Worm (Caenorhabditis elegans) whole organism, L4 larva: Measurements from ENCODE around the gene gnrr-4.

Experiments
- F10B5.3 ChIP-seq: sonication (generic microtip); optimal IDR thresholded peaks from 2 replicates; lab custom pipeline; 2016; ENCODE audit warnings: mild to moderate bottlenecking, missing genetic modification characterization, missing compliant biosample characterization
- F26F4.8 ChIP-seq: fragments of 200-800 bp; sonication (Bioruptor generic); conservative IDR thresholded peaks from 2 replicates; pipeline ENCODE4 v1.3.6; 2022; ENCODE audit warnings: missing genetic modification characterization, missing compliant biosample characterization
- F44E2.7 ChIP-seq: fragments of 200-800 bp; sonication (Bioruptor generic); IDR thresholded peaks from 2 replicates; pipeline ENCODE4 v2.1.2; 2022; ENCODE audit warnings: missing genetic modification characterization, missing compliant biosample characterization
- R02D3.7 ChIP-seq: fragments of 150-350 bp; sonication (generic microtip); optimal IDR thresholded peaks from 3 replicates; lab custom pipeline; 2014; ENCODE audit warnings: missing biosample characterization, missing genetic modification characterization
- Y48G9A.11 ChIP-seq: fragments of 200-800 bp; sonication (Bioruptor generic); IDR thresholded peaks from 2 replicates; pipeline ENCODE4 v1.3.6; 2022; ENCODE audit warnings: missing genetic modification reagents, missing genetic modification characterization, missing compliant biosample characterization
- ZK546.5 ChIP-seq, 2 experiments: sonication (generic microtip); optimal IDR thresholded peaks; 2 replicates each; lab custom pipeline; 2017; ENCODE audit warnings: missing biosample characterization in 2 of 2, missing genetic modification characterization in 2 of 2
- arid-1 ChIP-seq: fragments of 200-800 bp; sonication (Bioruptor generic); conservative IDR thresholded peaks from 2 replicates; pipeline ENCODE4 v1.3.6; 2022; ENCODE audit warnings: missing genetic modification reagents, missing genetic modification characterization, missing compliant biosample characterization
- ceh-44 ChIP-seq: fragments of 200-800 bp; sonication (Bioruptor generic); IDR thresholded peaks from 2 replicates; pipeline ENCODE4 v1.3.6; 2022; ENCODE audit warnings: missing genetic modification reagents, missing genetic modification characterization, missing compliant biosample characterization
- ceh-62 ChIP-seq: sonication (generic microtip); optimal IDR thresholded peaks from 2 replicates; lab custom pipeline; 2017; ENCODE audit warnings: missing biosample characterization, missing genetic modification characterization
- ceh-82 ChIP-seq: sonication (generic microtip); optimal IDR thresholded peaks from 2 replicates; lab custom pipeline; 2017; ENCODE audit warnings: missing biosample characterization, missing genetic modification characterization
- cey-2 ChIP-seq: sonication (generic microtip); optimal IDR thresholded peaks from 3 replicates; lab custom pipeline; 2017; ENCODE audit warnings: missing genetic modification characterization, mild to moderate bottlenecking, missing compliant biosample characterization, antibody characterized with exemption, borderline replicate concordance; ENCODE audit not compliant: insufficient read depth
- daf-12 ChIP-seq: fragments of 150-350 bp; optimal IDR thresholded peaks from 2 replicates; lab custom pipeline; 2014; ENCODE audit warnings: missing biosample characterization, missing genetic modification reagents, missing genetic modification characterization
- daf-16 ChIP-seq, 3 experiments: sonication (generic microtip); optimal IDR thresholded peaks; 2 replicates each; lab custom pipeline; 2016 to 2017; ENCODE audit warnings: missing genetic modification characterization in 3 of 3, missing genetic modification reagents in 3 of 3, mild to moderate bottlenecking in 2 of 3, missing compliant biosample characterization in 2 of 3, missing biosample characterization in 1 of 3, moderate library complexity in 1 of 3
- duxl-1 ChIP-seq: sonication (generic microtip); optimal IDR thresholded peaks from 2 replicates; lab custom pipeline; 2016; ENCODE audit warnings: mild to moderate bottlenecking, missing genetic modification characterization, moderate library complexity, missing compliant biosample characterization; ENCODE audit not compliant: poor library complexity
- dve-1 ChIP-seq: sonication (generic microtip); optimal IDR thresholded peaks from 2 replicates; lab custom pipeline; 2017; ENCODE audit warnings: antibody characterized with exemption, mild to moderate bottlenecking, missing genetic modification characterization, missing compliant biosample characterization; ENCODE audit not compliant: insufficient read depth
- egl-27 ChIP-seq: sonication (generic microtip); optimal IDR thresholded peaks from 3 replicates; lab custom pipeline; 2017; ENCODE audit warnings: missing biosample characterization, missing genetic modification reagents, missing genetic modification characterization
- fkh-10 ChIP-seq: fragments of 150-350 bp; optimal IDR thresholded peaks from 2 replicates; lab custom pipeline; 2014; ENCODE audit warnings: missing biosample characterization, missing genetic modification reagents, missing genetic modification characterization
- gei-8 ChIP-seq: fragments of 200-800 bp; sonication (Bioruptor generic); optimal IDR thresholded peaks from 2 replicates; lab custom pipeline; 2018; ENCODE audit warnings: mild to moderate bottlenecking, missing genetic modification characterization, missing compliant biosample characterization
- hif-1 ChIP-seq, 2 experiments: sonication (generic microtip); optimal IDR thresholded peaks; 2 replicates each; lab custom pipeline; 2016 to 2017; ENCODE audit warnings: missing compliant biosample characterization in 2 of 2, missing genetic modification characterization in 2 of 2, missing genetic modification reagents in 2 of 2, missing genotype in 2 of 2, mild to moderate bottlenecking in 1 of 2
- hlh-11 ChIP-seq: fragments of 200-800 bp; sonication (Bioruptor generic); optimal IDR thresholded peaks from 2 replicates; lab custom pipeline; 2018; ENCODE audit warnings: mild to moderate bottlenecking, missing genetic modification characterization, missing compliant biosample characterization
- hlh-30 ChIP-seq: sonication (generic microtip); optimal IDR thresholded peaks from 2 replicates; lab custom pipeline; 2017; ENCODE audit warnings: antibody characterized with exemption, mild to moderate bottlenecking, missing genetic modification characterization, missing compliant biosample characterization; ENCODE audit not compliant: insufficient read depth
- lin-1 ChIP-seq: fragments of 200-800 bp; sonication (Bioruptor generic); IDR thresholded peaks from 2 replicates; pipeline ENCODE4 v1.3.6; 2022; ENCODE audit warnings: missing genetic modification reagents, missing genetic modification characterization, missing compliant biosample characterization
- lin-13 ChIP-seq: fragments of 150-350 bp; optimal IDR thresholded peaks from 2 replicates; lab custom pipeline; 2014; ENCODE audit warnings: missing biosample characterization, missing genetic modification reagents, missing genetic modification characterization
- lin-39 ChIP-seq: fragments of 150-350 bp; optimal IDR thresholded peaks from 2 replicates; lab custom pipeline; 2014; ENCODE audit warnings: missing biosample characterization, missing genetic modification reagents, missing genetic modification characterization
- lsy-2 ChIP-seq, 2 experiments: fragments of 150-350 bp in 1 of 2; sonication (generic microtip) in 1 of 2; optimal IDR thresholded peaks; 2 replicates each; lab custom pipeline; 2014 to 2017; ENCODE audit warnings: missing biosample characterization in 2 of 2, missing genetic modification characterization in 2 of 2
- madf-5 ChIP-seq, 2 experiments: fragments of 200-800 bp; sonication (Bioruptor generic); IDR thresholded peaks; 2 replicates each; pipeline ENCODE4 v1.3.6; 2022; ENCODE audit warnings: missing compliant biosample characterization in 2 of 2, missing genetic modification characterization in 2 of 2
- madf-9 ChIP-seq: fragments of 200-800 bp; sonication (Bioruptor generic); conservative IDR thresholded peaks from 2 replicates; pipeline ENCODE4 v1.3.6; 2022; ENCODE audit warnings: missing genetic modification reagents, missing genetic modification characterization, missing compliant biosample characterization
- mdl-1 ChIP-seq, 2 experiments: fragments of 150-350 bp in 1 of 2; sonication (generic microtip) in 1 of 2; optimal IDR thresholded peaks; 2 replicates each; lab custom pipeline; 2014 to 2017; ENCODE audit warnings: missing biosample characterization in 2 of 2, missing genetic modification characterization in 2 of 2
- mes-2 ChIP-seq: sonication (generic microtip); optimal IDR thresholded peaks from 2 replicates; lab custom pipeline; 2016; ENCODE audit warnings: missing genotype, mild to moderate bottlenecking, missing genetic modification characterization, missing compliant biosample characterization; ENCODE audit not compliant: poor library complexity, severe bottlenecking
- nhr-10 ChIP-seq: fragments of 150-350 bp; optimal IDR thresholded peaks from 2 replicates; lab custom pipeline; 2014; ENCODE audit warnings: missing biosample characterization, missing genetic modification characterization
- nhr-102 ChIP-seq: sonication (generic microtip); optimal IDR thresholded peaks from 2 replicates; lab custom pipeline; 2016; ENCODE audit warnings: mild to moderate bottlenecking, missing genetic modification characterization, moderate library complexity, missing compliant biosample characterization
- nhr-11 ChIP-seq: fragments of 150-350 bp; optimal IDR thresholded peaks from 2 replicates; lab custom pipeline; 2014; ENCODE audit warnings: missing biosample characterization, missing genetic modification characterization
- nhr-111 ChIP-seq: fragments of 200-800 bp; sonication (Bioruptor generic); optimal IDR thresholded peaks from 2 replicates; lab custom pipeline; 2018; ENCODE audit warnings: mild to moderate bottlenecking, missing genetic modification characterization, missing compliant biosample characterization
- nhr-237 ChIP-seq: sonication (generic microtip); optimal IDR thresholded peaks from 2 replicates; lab custom pipeline; 2017; ENCODE audit warnings: missing biosample characterization, missing genetic modification characterization
- nhr-28 ChIP-seq: fragments of 150-350 bp; optimal IDR thresholded peaks from 2 replicates; lab custom pipeline; 2014; ENCODE audit warnings: missing biosample characterization, missing genetic modification characterization
- nhr-42 ChIP-seq: fragments of 200-800 bp; sonication (Bioruptor generic); IDR thresholded peaks from 2 replicates; pipeline ENCODE4 v1.3.6; 2022; ENCODE audit warnings: missing genetic modification characterization, missing compliant biosample characterization
- pha-4 ChIP-seq, 2 experiments: fragments of 150-350 bp in 1 of 2; fragments of 200-800 bp in 1 of 2; sonication (Bioruptor generic) in 1 of 2; IDR thresholded peaks in 1 of 2; optimal IDR thresholded peaks in 1 of 2; 2 replicates each; pipeline versions ENCODE4 v1.3.6 to Lab custom; 2014 to 2022; ENCODE audit warnings: missing genetic modification characterization in 2 of 2, missing genetic modification reagents in 2 of 2, missing biosample characterization in 1 of 2, missing compliant biosample characterization in 1 of 2
- pqm-1 ChIP-seq: sonication (generic microtip); optimal IDR thresholded peaks from 2 replicates; lab custom pipeline; 2017; ENCODE audit warnings: missing biosample characterization, missing genetic modification characterization
- rbr-2 ChIP-seq: sonication (generic microtip); optimal IDR thresholded peaks from 2 replicates; lab custom pipeline; 2016; ENCODE audit warnings: missing genotype, missing genetic modification characterization, missing compliant biosample characterization
- sdz-12 ChIP-seq: fragments of 200-800 bp; sonication (Bioruptor generic); optimal IDR thresholded peaks from 2 replicates; lab custom pipeline; 2018; ENCODE audit warnings: mild to moderate bottlenecking, missing genetic modification characterization, missing compliant biosample characterization
- set-16 ChIP-seq: fragments of 200-800 bp; sonication (Bioruptor generic); IDR thresholded peaks from 2 replicates; pipeline ENCODE4 v1.3.6; 2022; ENCODE audit warnings: missing genetic modification reagents, missing genetic modification characterization, missing compliant biosample characterization
- snpc-1.2 ChIP-seq: fragments of 200-800 bp; sonication (Bioruptor generic); IDR thresholded peaks from 2 replicates; pipeline ENCODE4 v1.3.6; 2022; ENCODE audit warnings: missing genetic modification reagents, missing genetic modification characterization, missing compliant biosample characterization
- tra-1 ChIP-seq: fragments of 200-800 bp; sonication (Bioruptor generic); IDR thresholded peaks from 2 replicates; pipeline ENCODE4 v1.3.6; 2022; ENCODE audit warnings: missing genetic modification reagents, missing genetic modification characterization, missing compliant biosample characterization
- vab-7 ChIP-seq: fragments of 200-800 bp; sonication (Bioruptor generic); IDR thresholded peaks from 2 replicates; pipeline ENCODE4 v1.3.6; 2022; ENCODE audit warnings: missing genetic modification reagents, missing genetic modification characterization, missing compliant biosample characterization
- zag-1 ChIP-seq: fragments of 150-350 bp; optimal IDR thresholded peaks from 2 replicates; lab custom pipeline; 2014; ENCODE audit warnings: missing biosample characterization, missing genetic modification characterization
- zfp-2 ChIP-seq: sonication (generic microtip); optimal IDR thresholded peaks from 2 replicates; lab custom pipeline; 2016; ENCODE audit warnings: mild to moderate bottlenecking, missing genetic modification characterization, missing compliant biosample characterization
- zfp-3 ChIP-seq: fragments of 200-800 bp; sonication (Bioruptor generic); conservative IDR thresholded peaks from 2 replicates; pipeline ENCODE4 v1.3.6; 2022; ENCODE audit warnings: missing genetic modification reagents, missing genetic modification characterization, missing compliant biosample characterization
- zip-2 ChIP-seq: fragments of 150-350 bp; optimal IDR thresholded peaks from 2 replicates; lab custom pipeline; 2014; ENCODE audit warnings: missing biosample characterization, missing genetic modification characterization
- ztf-11 ChIP-seq: fragments of 150-350 bp; optimal IDR thresholded peaks from 2 replicates; lab custom pipeline; 2014; ENCODE audit warnings: missing biosample characterization, missing genetic modification characterization

gnrr-4 gene

ce11 chrX:5707809-5708208 is 35.3 kb downstream of the gnrr-4 start:
- peak; percentile 51 for TF ChIP-seq hlh-11 (tag; lab: Kevin White, UChicago)
- peak; percentile 64 for TF ChIP-seq rbr-2 (tag; lab: Kevin White, UChicago)
- TF ChIP-seq daf-12 (tag; lab: Kevin White, UChicago): no peak
- no peak for TF ChIP-seq ceh-62 (tag; lab: Kevin White, UChicago)
- TF ChIP-seq F44E2.7 (GFP tag; lab: Robert Waterston, UW): peak; percentile 92
- TF ChIP-seq nhr-42 (GFP tag; lab: Robert Waterston, UW): peak; percentile 82
- TF ChIP-seq zip-2 (tag; lab: Kevin White, UChicago): no peak
- peak; percentile 60 for TF ChIP-seq hlh-30
- no peak; the same call in none of the 2 replicates for TF ChIP-seq pha-4 (GFP tag; IDR thresholded peaks at IDR 0.05; lab: Robert Waterston, UW)
- no peak for TF ChIP-seq pha-4 (tag; optimal IDR thresholded peaks at IDR 0.05; lab: Kevin White, UChicago)
- TF ChIP-seq cey-2 (tag; lab: Kevin White, UChicago): no peak
- TF ChIP-seq Y48G9A.11 (GFP tag; lab: Robert Waterston, UW): peak; percentile 82
- peak; percentile 89 for TF ChIP-seq snpc-1.2 (GFP tag; lab: Robert Waterston, UW)
- TF ChIP-seq gei-8 (GFP tag; lab: Kevin White, UChicago): peak; percentile 31
- TF ChIP-seq zag-1 (tag; lab: Kevin White, UChicago): no peak
- peak; percentile 62 for TF ChIP-seq nhr-102
- peak; percentile 69; the same call in 1 of the 2 replicates for TF ChIP-seq ceh-44 (GFP tag; lab: Robert Waterston, UW)
- peak; percentile 20 for TF ChIP-seq nhr-28 (tag; lab: Kevin White, UChicago)
- no peak for TF ChIP-seq nhr-11 (tag; lab: Kevin White, UChicago)
- no peak for TF ChIP-seq ceh-82 (tag; lab: Kevin White, UChicago)
- no peak for TF ChIP-seq ztf-11 (tag; lab: Kevin White, UChicago)
- TF ChIP-seq hif-1 (tag; optimal IDR thresholded peaks at IDR 0.05; lab: Kevin White, UChicago): peak in 1 of 2 experiments; percentile 35
- TF ChIP-seq arid-1 (GFP tag; lab: Robert Waterston, UW): peak; percentile 93
- no peak; the same call in 1 of the 2 replicates for TF ChIP-seq set-16 (GFP tag; lab: Robert Waterston, UW)
- no peak for TF ChIP-seq nhr-10 (tag; lab: Kevin White, UChicago)
- peak; percentile 38 for TF ChIP-seq duxl-1 (tag; lab: Kevin White, UChicago)
- no peak for TF ChIP-seq sdz-12 (GFP tag; lab: Kevin White, UChicago)
- TF ChIP-seq ZK546.5 (tag; optimal IDR thresholded peaks at IDR 0.05; lab: Kevin White, UChicago): no peak
- peak; percentile 77 to 85; a peak in 2 of 4 replicates for TF ChIP-seq madf-5 (GFP tag; IDR thresholded peaks at IDR 0.05; lab: Robert Waterston, UW)
- TF ChIP-seq tra-1 (GFP tag; lab: Robert Waterston, UW): peak; percentile 92
- TF ChIP-seq zfp-2: peak; percentile 19
- TF ChIP-seq F10B5.3 (tag; lab: Kevin White, UChicago): peak; percentile 70
- peak; percentile 94 for TF ChIP-seq vab-7 (GFP tag; lab: Robert Waterston, UW)
- TF ChIP-seq madf-9 (GFP tag; lab: Robert Waterston, UW): peak; percentile 84
- no peak for TF ChIP-seq pqm-1
- TF ChIP-seq dve-1 (tag; lab: Kevin White, UChicago): peak; percentile 42
- no peak for TF ChIP-seq lsy-2 (tag; optimal IDR thresholded peaks at IDR 0.05; lab: Kevin White, UChicago)
- no peak for TF ChIP-seq R02D3.7 (tag; lab: Kevin White, UChicago)
- no peak for TF ChIP-seq lin-13
- TF ChIP-seq F26F4.8 (GFP tag; lab: Robert Waterston, UW): peak; percentile 78
- TF ChIP-seq mes-2: peak; percentile 81
- peak; percentile 36 to 83 for TF ChIP-seq daf-16 (GFP tag; optimal IDR thresholded peaks at IDR 0.05; lab: Kevin White, UChicago)
- TF ChIP-seq daf-16 (tag; optimal IDR thresholded peaks at IDR 0.05; lab: Kevin White, UChicago): peak; percentile 44
- TF ChIP-seq zfp-3 (GFP tag; lab: Robert Waterston, UW): peak; percentile 73; the same call in 1 of the 2 replicates
- TF ChIP-seq lin-39: no peak
- peak in 1 of 2 experiments; percentile 3 for TF ChIP-seq mdl-1 (tag; optimal IDR thresholded peaks at IDR 0.05; lab: Kevin White, UChicago)
- TF ChIP-seq egl-27: no peak
- no peak for TF ChIP-seq fkh-10
- TF ChIP-seq nhr-111 (GFP tag; lab: Kevin White, UChicago): peak; percentile 62
- TF ChIP-seq nhr-237: no peak
- TF ChIP-seq lin-1 (GFP tag; lab: Robert Waterston, UW): peak; percentile 93
